Worm (Caenorhabditis elegans) whole organism, mixed stage, embryonic: ENCODE measurements around the gene gst-42.
A peak's percentile ranks its signal among the peaks of the same experiment; 100 is the strongest.

Experiments used
- M03D4.4 ChIP-seq: sonication (generic microtip); optimal IDR thresholded peaks from 2 replicates; lab custom pipeline; 2017; ENCODE audit warnings: mild to moderate bottlenecking, missing genetic modification characterization, missing compliant biosample characterization
- bed-3 ChIP-seq: fragments of 200-800 bp; sonication (Bioruptor generic); optimal IDR thresholded peaks from 3 replicates; lab custom pipeline; 2018; ENCODE audit warnings: mild to moderate bottlenecking, missing genetic modification characterization, moderate library complexity, missing compliant biosample characterization
- blmp-1 ChIP-seq: fragments of 150-350 bp; optimal IDR thresholded peaks from 2 replicates; lab custom pipeline; 2014; ENCODE audit warnings: missing biosample characterization, missing genetic modification characterization
- ceh-39 ChIP-seq: fragments of 150-350 bp; optimal IDR thresholded peaks from 2 replicates; lab custom pipeline; 2014; ENCODE audit warnings: missing biosample characterization, missing genetic modification characterization
- ceh-43 ChIP-seq: fragments of 200-800 bp; sonication (Bioruptor generic); optimal IDR thresholded peaks from 2 replicates; lab custom pipeline; 2018; ENCODE audit warnings: mild to moderate bottlenecking, missing genetic modification characterization, moderate library complexity, missing compliant biosample characterization
- ceh-83 ChIP-seq: fragments of 200-800 bp; sonication (Bioruptor generic); optimal IDR thresholded peaks from 2 replicates; lab custom pipeline; 2018; ENCODE audit warnings: mild to moderate bottlenecking, missing genetic modification characterization, missing compliant biosample characterization
- ces-1 ChIP-seq: fragments of 150-350 bp; optimal IDR thresholded peaks from 2 replicates; lab custom pipeline; 2014; ENCODE audit warnings: missing biosample characterization, missing genetic modification reagents, missing genetic modification characterization
- cnd-1 ChIP-seq: fragments of 200-800 bp; sonication (Bioruptor generic); optimal IDR thresholded peaks from 2 replicates; lab custom pipeline; 2018; ENCODE audit warnings: mild to moderate bottlenecking, missing genetic modification characterization, missing compliant biosample characterization
- drap-1 ChIP-seq: fragments of 200-800 bp; sonication (Bioruptor generic); optimal IDR thresholded peaks from 3 replicates; lab custom pipeline; 2018; ENCODE audit warnings: mild to moderate bottlenecking, missing genetic modification characterization, missing compliant biosample characterization
- elt-1 ChIP-seq: sonication (generic microtip); optimal IDR thresholded peaks from 2 replicates; lab custom pipeline; 2017; ENCODE audit warnings: missing genetic modification characterization, mild to moderate bottlenecking, missing compliant biosample characterization, antibody characterized with exemption, moderate library complexity, borderline replicate concordance; ENCODE audit not compliant: insufficient read depth
- elt-3 ChIP-seq: fragments of 150-350 bp; optimal IDR thresholded peaks from 2 replicates; lab custom pipeline; 2014; ENCODE audit warnings: missing biosample characterization, missing genetic modification characterization
- flh-1 ChIP-seq: fragments of 200-800 bp; sonication (Bioruptor generic); optimal IDR thresholded peaks from 2 replicates; lab custom pipeline; 2018; ENCODE audit warnings: mild to moderate bottlenecking, missing genetic modification characterization, moderate library complexity, missing compliant biosample characterization
- ham-2 ChIP-seq: fragments of 200-800 bp; sonication (Bioruptor generic); optimal IDR thresholded peaks from 2 replicates; lab custom pipeline; 2018; ENCODE audit warnings: mild to moderate bottlenecking, missing genetic modification characterization, missing compliant biosample characterization
- hlh-1 ChIP-seq: fragments of 150-350 bp; optimal IDR thresholded peaks from 2 replicates; lab custom pipeline; 2014; ENCODE audit warnings: missing biosample characterization, missing genetic modification reagents, missing genetic modification characterization
- lin-13 ChIP-seq: fragments of 150-350 bp; optimal IDR thresholded peaks from 2 replicates; lab custom pipeline; 2014; ENCODE audit warnings: missing biosample characterization, missing genetic modification characterization
- lin-32 ChIP-seq: fragments of 200-800 bp; sonication (Bioruptor generic); optimal IDR thresholded peaks from 2 replicates; lab custom pipeline; 2018; ENCODE audit warnings: mild to moderate bottlenecking, missing genetic modification characterization, missing compliant biosample characterization
- lsy-2 ChIP-seq: fragments of 150-350 bp; optimal IDR thresholded peaks from 2 replicates; lab custom pipeline; 2014; ENCODE audit warnings: missing biosample characterization, missing genetic modification characterization
- mab-5 ChIP-seq: fragments of 150-350 bp; optimal IDR thresholded peaks from 2 replicates; lab custom pipeline; 2014; ENCODE audit warnings: missing biosample characterization, missing genetic modification characterization
- mep-1 ChIP-seq: fragments of 150-350 bp; optimal IDR thresholded peaks from 2 replicates; lab custom pipeline; 2017; ENCODE audit warnings: missing biosample characterization, missing genetic modification reagents, missing genetic modification characterization, inconsistent platforms
- mls-2 ChIP-seq: sonication (generic microtip); optimal IDR thresholded peaks from 2 replicates; lab custom pipeline; 2016; ENCODE audit warnings: mild to moderate bottlenecking, missing genetic modification characterization, moderate library complexity, missing compliant biosample characterization
- nhr-12 ChIP-seq: fragments of 150-350 bp; optimal IDR thresholded peaks from 2 replicates; lab custom pipeline; 2014; ENCODE audit warnings: missing biosample characterization, missing genetic modification characterization
- nhr-2 ChIP-seq: fragments of 150-350 bp; optimal IDR thresholded peaks from 2 replicates; lab custom pipeline; 2014; ENCODE audit warnings: missing biosample characterization, missing genetic modification characterization
- nhr-237 ChIP-seq: fragments of 150-350 bp; optimal IDR thresholded peaks from 2 replicates; lab custom pipeline; 2014; ENCODE audit warnings: missing biosample characterization, missing genetic modification characterization
- nhr-28 ChIP-seq: fragments of 150-350 bp; optimal IDR thresholded peaks from 2 replicates; lab custom pipeline; 2014; ENCODE audit warnings: missing biosample characterization, missing genetic modification characterization
- nhr-76 ChIP-seq: sonication (generic microtip); optimal IDR thresholded peaks from 2 replicates; lab custom pipeline; 2017; ENCODE audit warnings: missing biosample characterization, missing genetic modification characterization
- pha-4 ChIP-seq: fragments of 150-350 bp; optimal IDR thresholded peaks from 2 replicates; lab custom pipeline; 2018; ENCODE audit warnings: missing biosample characterization, missing genetic modification reagents, missing genetic modification characterization
- sem-2 ChIP-seq: fragments of 200-800 bp; sonication (Bioruptor generic); optimal IDR thresholded peaks from 2 replicates; lab custom pipeline; 2018; ENCODE audit warnings: mild to moderate bottlenecking, missing genetic modification characterization, missing compliant biosample characterization
- snpc-4 ChIP-seq: fragments of 150-350 bp; optimal IDR thresholded peaks from 2 replicates; lab custom pipeline; 2014; ENCODE audit warnings: missing biosample characterization, missing genetic modification characterization
- sptf-1 ChIP-seq: sonication (generic microtip); optimal IDR thresholded peaks from 2 replicates; lab custom pipeline; 2017; ENCODE audit warnings: mild to moderate bottlenecking, missing genetic modification characterization, moderate library complexity, missing compliant biosample characterization
- tbx-8 ChIP-seq: fragments of 200-800 bp; sonication (Bioruptor generic); optimal IDR thresholded peaks from 2 replicates; lab custom pipeline; 2018; ENCODE audit warnings: mild to moderate bottlenecking, missing genetic modification characterization, moderate library complexity, missing compliant biosample characterization
- unc-120 ChIP-seq: sonication (generic microtip); optimal IDR thresholded peaks from 2 replicates; lab custom pipeline; 2017; ENCODE audit warnings: missing genetic modification characterization, missing compliant biosample characterization; ENCODE audit not compliant: poor library complexity, severe bottlenecking
- unc-39 ChIP-seq: fragments of 150-350 bp; optimal IDR thresholded peaks from 2 replicates; lab custom pipeline; 2014; ENCODE audit warnings: missing biosample characterization, missing genetic modification characterization
- unc-62 ChIP-seq: fragments of 150-350 bp; optimal IDR thresholded peaks from 2 replicates; lab custom pipeline; 2014; ENCODE audit warnings: missing biosample characterization, missing genetic modification reagents, missing genetic modification characterization
- zip-8 ChIP-seq: fragments of 150-350 bp; optimal IDR thresholded peaks from 2 replicates; lab custom pipeline; 2014; ENCODE audit warnings: missing biosample characterization, missing genetic modification characterization
- ztf-11 ChIP-seq: fragments of 150-350 bp; optimal IDR thresholded peaks from 2 replicates; lab custom pipeline; 2014; ENCODE audit warnings: missing biosample characterization, missing genetic modification characterization

The gst-42 gene

DNA sequence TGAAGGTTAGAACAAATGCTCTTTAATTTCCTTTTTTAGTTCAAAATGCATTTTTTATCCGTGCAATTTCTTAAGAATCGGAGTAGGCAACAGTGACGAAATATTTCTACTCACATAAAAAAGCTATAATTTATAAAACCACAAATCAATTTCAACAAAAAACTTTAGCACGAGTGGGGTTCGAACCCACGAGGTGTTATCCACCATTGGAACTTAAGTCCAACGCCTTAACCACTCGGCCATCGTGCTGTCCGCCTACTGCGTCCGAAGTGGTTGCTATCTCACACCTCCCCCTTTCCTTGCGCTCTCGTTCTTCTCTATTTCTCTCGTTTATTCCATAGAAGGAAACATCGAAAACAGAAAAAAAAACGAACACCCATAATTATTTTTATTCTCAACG, 29.9 kb upstream of the gst-42 start:
- no peak for TF ChIP-seq nhr-76 (tag; lab: Kevin White, UChicago)
- no peak for TF ChIP-seq elt-1 (tag; lab: Kevin White, UChicago)
- peak; percentile 85 for TF ChIP-seq drap-1
- peak; percentile 64 for TF ChIP-seq mep-1
- no peak for TF ChIP-seq snpc-4 (tag; lab: Kevin White, UChicago)
- TF ChIP-seq ham-2 (GFP tag; lab: Kevin White, UChicago) = peak; percentile 60
- TF ChIP-seq nhr-237 (tag; lab: Kevin White, UChicago) = peak; percentile 7
- peak; percentile 65 for TF ChIP-seq lin-32 (GFP tag; lab: Kevin White, UChicago)
- TF ChIP-seq mls-2 (tag; lab: Kevin White, UChicago) = peak; percentile 94
- peak; percentile 82 for TF ChIP-seq unc-120 (tag; lab: Kevin White, UChicago)
- TF ChIP-seq lsy-2 = no peak
- peak; percentile 92 for TF ChIP-seq sptf-1 (tag; lab: Kevin White, UChicago)
- TF ChIP-seq elt-3 = no peak
- TF ChIP-seq pha-4 = peak; percentile 41
- TF ChIP-seq nhr-2 = no peak
- peak; percentile 61 for TF ChIP-seq ces-1
- peak; percentile 58 for TF ChIP-seq flh-1 (GFP tag; lab: Kevin White, UChicago)
- peak; percentile 79 for TF ChIP-seq sem-2 (GFP tag; lab: Kevin White, UChicago)
- TF ChIP-seq tbx-8 (GFP tag; lab: Kevin White, UChicago) = peak; percentile 72
- TF ChIP-seq bed-3 = peak; percentile 62
- TF ChIP-seq nhr-28 (tag; lab: Kevin White, UChicago) = peak; percentile 29
- peak; percentile 28 for TF ChIP-seq unc-39 (tag; lab: Kevin White, UChicago)
- peak; percentile 87 for TF ChIP-seq M03D4.4 (tag; lab: Kevin White, UChicago)
- no peak for TF ChIP-seq zip-8
- no peak for TF ChIP-seq ceh-39 (tag; lab: Kevin White, UChicago)
- peak; percentile 6 for TF ChIP-seq hlh-1
- peak; percentile 30 for TF ChIP-seq unc-62 (GFP tag; lab: Kevin White, UChicago)
- no peak for TF ChIP-seq mab-5 (tag; lab: Kevin White, UChicago)
- no peak for TF ChIP-seq nhr-12 (tag; lab: Kevin White, UChicago)
- no peak for TF ChIP-seq blmp-1 (tag; lab: Kevin White, UChicago)
- TF ChIP-seq cnd-1 (tag; lab: Kevin White, UChicago) = peak; percentile 86
- peak; percentile 24 for TF ChIP-seq lin-13
- TF ChIP-seq ceh-83 (GFP tag; lab: Kevin White, UChicago) = peak; percentile 90
- TF ChIP-seq ceh-43 (GFP tag; lab: Kevin White, UChicago) = peak; percentile 63
- TF ChIP-seq ztf-11 (tag; lab: Kevin White, UChicago) = peak; percentile 44

DNA sequence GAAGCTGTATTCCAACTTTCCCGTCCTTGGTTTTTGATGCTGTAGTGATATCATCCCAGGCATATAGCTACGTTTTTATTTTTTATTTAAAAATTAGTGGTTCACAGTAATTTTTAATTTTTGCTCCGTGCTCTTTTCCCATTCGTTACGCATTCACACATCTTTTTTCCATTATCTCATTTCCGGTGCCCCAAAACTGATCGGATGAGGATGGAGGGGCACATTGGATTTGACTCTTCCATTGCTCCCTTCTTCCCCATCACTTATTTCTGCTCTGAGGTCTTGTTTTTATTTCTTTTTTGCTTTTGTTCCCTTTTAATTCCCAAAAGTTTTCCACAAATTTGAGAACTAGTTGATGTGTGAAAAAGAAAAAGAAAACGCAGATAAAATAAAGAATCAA, 25.4 kb upstream of the gst-42 start:
- TF ChIP-seq unc-120 (tag; lab: Kevin White, UChicago) (no peak), unc-62 (GFP tag; lab: Kevin White, UChicago) (no peak), nhr-12 (tag; lab: Kevin White, UChicago) (no peak), elt-1 (tag; lab: Kevin White, UChicago) (no peak), ztf-11 (tag; lab: Kevin White, UChicago) (no peak), mep-1 (no peak), sptf-1 (tag; lab: Kevin White, UChicago) (no peak), lin-13 (no peak), lin-32 (GFP tag; lab: Kevin White, UChicago) (no peak), ham-2 (GFP tag; lab: Kevin White, UChicago) (no peak), pha-4 (no peak), bed-3 (no peak), M03D4.4 (tag; lab: Kevin White, UChicago) (no peak), ceh-43 (GFP tag; lab: Kevin White, UChicago) (no peak), cnd-1 (tag; lab: Kevin White, UChicago) (no peak), unc-39 (tag; lab: Kevin White, UChicago) (no peak)

DNA sequence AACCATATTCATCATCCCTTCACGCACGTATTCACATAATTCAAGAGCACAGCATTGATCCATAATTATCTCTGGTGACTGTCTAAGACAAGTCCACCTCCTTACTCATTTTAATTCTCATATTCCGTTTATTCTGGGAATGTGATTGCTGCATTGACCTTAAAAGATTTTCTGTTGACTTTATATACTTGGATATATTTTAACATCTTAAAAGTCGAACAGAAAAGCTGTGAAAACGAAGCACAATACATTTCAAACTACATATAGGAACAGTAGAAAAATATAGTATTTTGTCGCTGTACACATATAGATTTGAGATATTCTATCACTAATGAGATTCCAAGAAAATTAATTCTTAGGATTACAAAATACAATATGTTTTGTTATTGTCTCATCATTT, 24.6 kb upstream of the gst-42 start:
- TF ChIP-seq lsy-2 (no peak), bed-3 (no peak), sptf-1 (tag; lab: Kevin White, UChicago) (no peak), unc-120 (tag; lab: Kevin White, UChicago) (no peak), mep-1 (no peak), hlh-1 (no peak), ceh-39 (tag; lab: Kevin White, UChicago) (no peak), blmp-1 (tag; lab: Kevin White, UChicago) (no peak), elt-3 (no peak), sem-2 (GFP tag; lab: Kevin White, UChicago) (no peak), nhr-28 (tag; lab: Kevin White, UChicago) (no peak)
